Worm (Caenorhabditis elegans) whole organism, early embryonic: ENCODE results near the gene nex-3.

ENCODE experiments used
- hnd-1 ChIP-seq: sonication (generic microtip); optimal IDR thresholded peaks from 2 replicates; lab custom pipeline; 2016; ENCODE audit warnings: missing genetic modification characterization, missing compliant biosample characterization
- tra-4 ChIP-seq: sonication (generic microtip); optimal IDR thresholded peaks from 2 replicates; lab custom pipeline; 2017; ENCODE audit warnings: missing genetic modification characterization, missing compliant biosample characterization

DNA sequence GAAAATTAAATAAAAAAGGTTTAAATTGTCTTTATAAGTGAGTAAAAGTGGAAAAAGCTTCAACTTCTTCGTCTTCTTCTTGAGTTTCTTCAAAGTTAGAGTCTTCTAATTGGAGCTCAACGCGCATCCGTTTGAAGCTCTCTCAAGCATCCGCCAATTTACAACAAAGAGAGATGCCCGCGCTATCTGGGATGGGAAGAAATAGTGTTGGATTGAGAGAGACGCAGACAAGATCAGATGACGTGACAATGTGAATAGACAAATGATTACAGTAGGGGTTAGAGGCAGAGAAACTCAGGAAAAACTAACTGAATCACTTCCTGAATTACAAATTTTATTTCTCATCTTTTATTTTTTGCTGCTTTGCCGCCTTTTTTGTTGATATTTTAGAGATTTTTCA is 41.1 kb downstream of the nex-3 start:
- TF ChIP-seq hnd-1 (tag; lab: Kevin White, UChicago) = no peak
- no peak for TF ChIP-seq tra-4
